Fruit fly (Drosophila melanogaster) whole organism, pupa: Measurements from ENCODE around the gene Yp3.

Source experiments
- CG10348 ChIP-seq: fragments of 200-800 bp; sonication (Bioruptor generic); IDR thresholded peaks from 2 replicates; pipeline ENCODE4 v1.3.6; 2022; ENCODE audit warnings: missing biosample characterization, missing genetic modification characterization
- EcR ChIP-seq: fragments of 200-800 bp; sonication (Bioruptor generic); optimal IDR thresholded peaks from 3 replicates; lab custom pipeline; 2019; ENCODE audit warnings: missing biosample characterization, missing genetic modification characterization, mild to moderate bottlenecking, moderate library complexity, missing genetic modification reagents
- Ets98B ChIP-seq: fragments of 200-800 bp; sonication (Bioruptor generic); IDR thresholded peaks from 2 replicates; pipeline ENCODE4 v1.3.6; 2022; ENCODE audit warnings: missing biosample characterization, missing genetic modification characterization
- Pif1B ChIP-seq: fragments of 200-800 bp; sonication (Bioruptor generic); optimal IDR thresholded peaks from 3 replicates; lab custom pipeline; 2016; ENCODE audit warnings: missing biosample characterization, missing genetic modification characterization

- no peak for TF ChIP-seq Ets98B
- no peak for TF ChIP-seq Pif1B (GFP tag; lab: Kevin White, UChicago)
- TF ChIP-seq CG10348 (GFP tag; lab: Robert Waterston, UW) = no peak
- no peak for TF ChIP-seq EcR
Observed at dm6 chrX:13788973-13789682, 29.8 kb downstream of the Yp3 start.
